Worm (Caenorhabditis elegans) whole organism, early embryonic: Measurements from ENCODE around the gene C08F11.3.

Experiments used
- F13C5.2 ChIP-seq: sonication (generic microtip); optimal IDR thresholded peaks from 2 replicates; lab custom pipeline; 2017; ENCODE audit warnings: mild to moderate bottlenecking, missing genetic modification characterization, inconsistent platforms, missing compliant biosample characterization
- aly-1 ChIP-seq: sonication (generic microtip); optimal IDR thresholded peaks from 2 replicates; lab custom pipeline; 2016; ENCODE audit warnings: missing genetic modification characterization, missing compliant biosample characterization
- ama-1 ChIP-seq: fragments of 150-350 bp; optimal IDR thresholded peaks from 2 replicates; lab custom pipeline; 2014
- ceh-13 ChIP-seq: fragments of 200-800 bp; sonication (Bioruptor generic); optimal IDR thresholded peaks from 2 replicates; lab custom pipeline; 2018; ENCODE audit warnings: mild to moderate bottlenecking, missing genetic modification characterization, missing compliant biosample characterization
- ets-7 ChIP-seq: sonication (generic microtip); optimal IDR thresholded peaks from 2 replicates; lab custom pipeline; 2016; ENCODE audit warnings: missing genotype, missing genetic modification characterization, missing compliant biosample characterization
- flt-1 ChIP-seq: fragments of 200-800 bp; sonication (Bioruptor generic); IDR thresholded peaks from 2 replicates; pipeline ENCODE4 v1.3.6; 2022; ENCODE audit warnings: missing genetic modification characterization, missing compliant biosample characterization
- hmbx-1 ChIP-seq: sonication (generic microtip); optimal IDR thresholded peaks from 2 replicates; lab custom pipeline; 2016; ENCODE audit warnings: mild to moderate bottlenecking, missing genetic modification characterization, missing compliant biosample characterization
- hmg-4 ChIP-seq: fragments of 200-800 bp; sonication (Bioruptor generic); optimal IDR thresholded peaks from 2 replicates; lab custom pipeline; 2018; ENCODE audit warnings: mild to moderate bottlenecking, missing genetic modification characterization, missing compliant biosample characterization
- scrt-1 ChIP-seq: fragments of 200-800 bp; sonication (Bioruptor generic); IDR thresholded peaks from 2 replicates; pipeline ENCODE4 v1.3.6; 2022; ENCODE audit warnings: missing genetic modification characterization, missing compliant biosample characterization
- sea-1 ChIP-seq: fragments of 200-800 bp; sonication (Bioruptor generic); conservative IDR thresholded peaks from 2 replicates; pipeline ENCODE4 v1.3.6; 2022; ENCODE audit warnings: missing genetic modification characterization, missing compliant biosample characterization
- tra-4 ChIP-seq: sonication (generic microtip); optimal IDR thresholded peaks from 2 replicates; lab custom pipeline; 2017; ENCODE audit warnings: missing genetic modification characterization, missing compliant biosample characterization

DNA sequence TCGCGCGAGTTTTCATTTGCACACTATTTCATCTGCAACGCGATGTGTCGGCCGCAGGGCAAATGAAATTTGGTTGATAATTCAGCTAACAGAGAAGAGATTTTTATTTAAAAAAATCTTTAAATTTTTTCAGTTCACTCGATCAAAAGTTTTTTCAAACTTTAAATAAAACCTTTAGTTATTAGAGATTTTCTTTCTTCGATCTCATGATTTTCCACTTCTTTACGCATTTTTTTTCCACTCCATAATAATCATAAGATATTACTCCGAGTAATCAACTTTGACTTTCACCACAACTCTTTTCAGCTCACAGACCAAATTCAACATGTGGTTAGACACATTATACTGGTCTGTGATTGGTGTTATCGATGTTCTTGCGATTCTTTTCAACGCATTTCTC, 44.6 kb upstream of the C08F11.3 start, which contains the start of gene srd-10:
- TF ChIP-seq scrt-1 (GFP tag; lab: Robert Waterston, UW) (no peak), ama-1 (lab: Kevin White, UChicago) (no peak), ets-7 (tag; lab: Kevin White, UChicago) (no peak), hmbx-1 (tag; lab: Kevin White, UChicago) (no peak), ceh-13 (no peak), aly-1 (tag; lab: Kevin White, UChicago) (no peak), sea-1 (GFP tag; lab: Robert Waterston, UW) (no peak), flt-1 (GFP tag; lab: Robert Waterston, UW) (no peak), tra-4 (tag; lab: Kevin White, UChicago) (no peak), hmg-4 (GFP tag; lab: Kevin White, UChicago) (no peak), F13C5.2 (tag; lab: Kevin White, UChicago) (no peak)
